Worm (Caenorhabditis elegans) whole organism, L3 larva: ENCODE results near the gene F12A10.9.

Experiments used
- R02D3.7 ChIP-seq: fragments of 150-350 bp; optimal IDR thresholded peaks from 2 replicates; lab custom pipeline; 2014; ENCODE audit warnings: missing biosample characterization, missing genetic modification characterization
- ZK546.5 ChIP-seq: sonication (generic microtip); optimal IDR thresholded peaks from 2 replicates; lab custom pipeline; 2017; ENCODE audit warnings: missing biosample characterization, missing genetic modification characterization
- ceh-16 ChIP-seq: sonication (generic microtip); optimal IDR thresholded peaks from 2 replicates; lab custom pipeline; 2017; ENCODE audit warnings: missing biosample characterization, missing genetic modification characterization
- ceh-28 ChIP-seq: fragments of 150-350 bp; optimal IDR thresholded peaks from 2 replicates; lab custom pipeline; 2014; ENCODE audit warnings: missing biosample characterization, missing genetic modification reagents, missing genetic modification characterization
- ceh-82 ChIP-seq: fragments of 150-350 bp; optimal IDR thresholded peaks from 2 replicates; lab custom pipeline; 2014; ENCODE audit warnings: missing biosample characterization, missing genetic modification characterization
- ceh-9 ChIP-seq: sonication (generic microtip); optimal IDR thresholded peaks from 2 replicates; lab custom pipeline; 2018; ENCODE audit warnings: missing biosample characterization, missing genetic modification characterization
- daf-12 ChIP-seq: fragments of 150-350 bp; optimal IDR thresholded peaks from 2 replicates; lab custom pipeline; 2014; ENCODE audit warnings: missing biosample characterization, missing genetic modification reagents, missing genetic modification characterization
- elt-1 ChIP-seq: fragments of 150-350 bp; optimal IDR thresholded peaks from 2 replicates; lab custom pipeline; 2014; ENCODE audit warnings: missing biosample characterization, missing genetic modification characterization
- elt-2 ChIP-seq: sonication (generic microtip); optimal IDR thresholded peaks from 2 replicates; lab custom pipeline; 2016; ENCODE audit warnings: missing genetic modification reagents, mild to moderate bottlenecking, missing genetic modification characterization, missing compliant biosample characterization
- elt-3 ChIP-seq, 3 experiments: fragments of 150-350 bp in 1 of 3; sonication (generic microtip) in 2 of 3; optimal IDR thresholded peaks; 2 replicates in 2 of 3; 4 replicates in 1 of 3; lab custom pipeline; 2014 to 2017; ENCODE audit warnings: missing biosample characterization in 3 of 3, missing genetic modification characterization in 3 of 3
- fkh-10 ChIP-seq: sonication (generic microtip); optimal IDR thresholded peaks from 2 replicates; lab custom pipeline; 2017; ENCODE audit warnings: missing biosample characterization, missing genetic modification reagents, missing genetic modification characterization
- fkh-2 ChIP-seq: fragments of 150-350 bp; optimal IDR thresholded peaks from 2 replicates; lab custom pipeline; 2014; ENCODE audit warnings: missing biosample characterization, missing genetic modification reagents, missing genetic modification characterization
- fos-1 ChIP-seq: fragments of 150-350 bp; optimal IDR thresholded peaks from 2 replicates; lab custom pipeline; 2014; ENCODE audit warnings: missing biosample characterization, missing genetic modification characterization
- hmg-11 ChIP-seq: sonication (generic microtip); optimal IDR thresholded peaks from 2 replicates; lab custom pipeline; 2016; ENCODE audit warnings: missing genetic modification characterization, missing compliant biosample characterization
- jun-1 ChIP-seq: fragments of 150-350 bp; optimal IDR thresholded peaks from 2 replicates; lab custom pipeline; 2014; ENCODE audit warnings: missing biosample characterization, missing genetic modification reagents, missing genetic modification characterization
- lin-15B ChIP-seq: fragments of 150-350 bp; optimal IDR thresholded peaks from 2 replicates; lab custom pipeline; 2014; ENCODE audit warnings: missing biosample characterization, missing genetic modification characterization
- lin-39 ChIP-seq: fragments of 150-350 bp; optimal IDR thresholded peaks from 2 replicates; lab custom pipeline; 2018; ENCODE audit warnings: missing biosample characterization, missing genetic modification reagents, missing genetic modification characterization
- lsy-12 ChIP-seq: sonication (generic microtip); optimal IDR thresholded peaks from 2 replicates; lab custom pipeline; 2016; ENCODE audit warnings: mild to moderate bottlenecking, missing genetic modification characterization, missing compliant biosample characterization
- mml-1 ChIP-seq: fragments of 150-350 bp; sonication (generic microtip); optimal IDR thresholded peaks from 3 replicates; lab custom pipeline; 2014; ENCODE audit warnings: missing biosample characterization, missing genetic modification characterization
- nfya-1 ChIP-seq: sonication (generic microtip); optimal IDR thresholded peaks from 2 replicates; lab custom pipeline; 2017; ENCODE audit warnings: missing genetic modification characterization, mild to moderate bottlenecking, missing compliant biosample characterization, antibody characterized with exemption, moderate library complexity; ENCODE audit not compliant: insufficient read depth
- nhr-12 ChIP-seq: fragments of 150-350 bp; optimal IDR thresholded peaks from 2 replicates; lab custom pipeline; 2014; ENCODE audit warnings: missing biosample characterization, missing genetic modification characterization
- nhr-23 ChIP-seq: fragments of 150-350 bp; optimal IDR thresholded peaks from 2 replicates; lab custom pipeline; 2014; ENCODE audit warnings: missing biosample characterization, missing genetic modification reagents, missing genetic modification characterization
- nhr-237 ChIP-seq: fragments of 150-350 bp; optimal IDR thresholded peaks from 2 replicates; lab custom pipeline; 2014; ENCODE audit warnings: missing biosample characterization, missing genetic modification characterization
- nhr-43 ChIP-seq: sonication (generic microtip); optimal IDR thresholded peaks from 2 replicates; lab custom pipeline; 2016; ENCODE audit warnings: mild to moderate bottlenecking, missing genetic modification characterization, missing compliant biosample characterization; ENCODE audit not compliant: poor library complexity, severe bottlenecking
- nhr-76 ChIP-seq: fragments of 150-350 bp; sonication (generic microtip); optimal IDR thresholded peaks from 5 replicates; lab custom pipeline; 2014; ENCODE audit warnings: missing biosample characterization, missing genetic modification characterization
- nhr-77 ChIP-seq: fragments of 150-350 bp; optimal IDR thresholded peaks from 2 replicates; lab custom pipeline; 2014; ENCODE audit warnings: missing biosample characterization, missing genetic modification characterization
- pha-4 ChIP-seq: fragments of 150-350 bp; optimal IDR thresholded peaks from 2 replicates; lab custom pipeline; 2014; ENCODE audit warnings: missing biosample characterization, missing genetic modification reagents, missing genetic modification characterization
- pqm-1 ChIP-seq: fragments of 150-350 bp; optimal IDR thresholded peaks from 2 replicates; lab custom pipeline; 2017; ENCODE audit warnings: missing biosample characterization, missing genetic modification characterization, inconsistent platforms
- skn-1 ChIP-seq: fragments of 150-350 bp; optimal IDR thresholded peaks from 2 replicates; lab custom pipeline; 2014; ENCODE audit warnings: missing biosample characterization, missing genetic modification characterization
- snpc-4 ChIP-seq: fragments of 150-350 bp; optimal IDR thresholded peaks from 2 replicates; lab custom pipeline; 2014; ENCODE audit warnings: missing biosample characterization, missing genetic modification characterization
- tbx-2 ChIP-seq: sonication (generic microtip); optimal IDR thresholded peaks from 2 replicates; lab custom pipeline; 2016; ENCODE audit warnings: mild to moderate bottlenecking, missing genetic modification characterization, missing compliant biosample characterization
- unc-39 ChIP-seq: sonication (generic microtip); optimal IDR thresholded peaks from 4 replicates; lab custom pipeline; 2017; ENCODE audit warnings: missing biosample characterization, missing genetic modification characterization
- zag-1 ChIP-seq: fragments of 150-350 bp; optimal IDR thresholded peaks from 2 replicates; lab custom pipeline; 2014; ENCODE audit warnings: missing biosample characterization, missing genetic modification characterization
- ztf-11 ChIP-seq: fragments of 150-350 bp; optimal IDR thresholded peaks from 2 replicates; lab custom pipeline; 2014; ENCODE audit warnings: missing biosample characterization, missing genetic modification characterization

Gene F12A10.9

ce11 chrII:5487844-5488243 is 10.6 kb upstream of the F12A10.9 start, which contains the start of gene nep-5:
Gene nep-5, plus strand, starts transcription at chrII:5488144.
- TF ChIP-seq lin-39 (tag; lab: Kevin White, UChicago) (no peak), daf-12 (tag; lab: Kevin White, UChicago) (no peak), fkh-2 (tag; lab: Kevin White, UChicago) (no peak), pha-4 (tag; lab: Kevin White, UChicago) (no peak), ZK546.5 (tag; lab: Kevin White, UChicago) (no peak), R02D3.7 (tag; lab: Kevin White, UChicago) (no peak), elt-1 (tag; lab: Kevin White, UChicago) (no peak), zag-1 (tag; lab: Kevin White, UChicago) (no peak), skn-1 (no peak), elt-2 (tag; lab: Kevin White, UChicago) (no peak), nhr-12 (tag; lab: Kevin White, UChicago) (no peak), nhr-77 (tag; lab: Kevin White, UChicago) (no peak)

- TF ChIP-seq jun-1 (no peak), lin-39 (tag; lab: Kevin White, UChicago) (no peak), lsy-12 (tag; lab: Kevin White, UChicago) (no peak), ztf-11 (no peak), nhr-237 (tag; lab: Kevin White, UChicago) (no peak), tbx-2 (no peak), zag-1 (tag; lab: Kevin White, UChicago) (no peak), ceh-28 (tag; lab: Kevin White, UChicago) (no peak), fkh-10 (no peak), mml-1 (tag; lab: Kevin White, UChicago) (no peak)
Observed at ce11 chrII:5494405-5494804, 4.1 kb upstream of the F12A10.9 start, which contains the start of gene F12A10.6. Gene F12A10.6, minus strand, starts transcription at chrII:5494505.

- TF ChIP-seq nhr-43 (tag; lab: Kevin White, UChicago) (no peak), nhr-77 (tag; lab: Kevin White, UChicago) (no peak), fkh-10 (no peak), daf-12 (tag; lab: Kevin White, UChicago) (no peak), fos-1 (tag; lab: Kevin White, UChicago) (no peak), elt-2 (tag; lab: Kevin White, UChicago) (no peak), unc-39 (tag; lab: Kevin White, UChicago) (no peak), skn-1 (no peak), snpc-4 (no peak), hmg-11 (tag; lab: Kevin White, UChicago) (no peak)
Observed at ce11 chrII:5496375-5496774, 2.1 kb upstream of the F12A10.9 start, which contains the start of gene F12A10.1. Gene F12A10.1, plus strand, starts transcription at chrII:5496540.

DNA sequence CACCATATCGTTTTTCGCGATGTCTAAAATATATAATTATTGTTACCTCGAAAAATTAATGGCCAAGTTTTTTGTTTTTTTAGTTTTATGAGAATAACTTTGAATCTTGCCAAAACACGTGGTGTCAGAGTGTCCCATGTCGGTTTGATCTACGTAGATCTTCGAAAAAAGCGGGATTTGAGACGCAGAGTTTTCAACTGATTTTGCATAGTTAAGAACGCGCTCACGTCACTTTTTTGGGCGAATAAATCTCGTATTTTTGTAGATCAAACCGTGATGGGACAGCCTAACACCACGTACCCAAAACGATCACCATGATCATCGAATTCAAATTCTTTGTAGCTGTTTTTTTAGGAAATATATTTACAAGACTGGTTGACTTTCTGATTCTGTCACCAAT is 948 bp upstream of the F12A10.9 start:
- TF ChIP-seq lsy-12 (tag; lab: Kevin White, UChicago) (no peak), nhr-237 (tag; lab: Kevin White, UChicago) (no peak), lin-15B (tag; lab: Kevin White, UChicago) (no peak), nfya-1 (tag; lab: Kevin White, UChicago) (no peak), pha-4 (tag; lab: Kevin White, UChicago) (no peak), ceh-82 (no peak), nhr-76 (tag; lab: Kevin White, UChicago) (no peak), elt-3 (tag; optimal IDR thresholded peaks at IDR 0.05; lab: Kevin White, UChicago) (no peak), ceh-9 (tag; lab: Kevin White, UChicago) (no peak), ceh-28 (tag; lab: Kevin White, UChicago) (no peak), nhr-23 (tag; lab: Kevin White, UChicago) (no peak), ZK546.5 (tag; lab: Kevin White, UChicago) (no peak)

DNA sequence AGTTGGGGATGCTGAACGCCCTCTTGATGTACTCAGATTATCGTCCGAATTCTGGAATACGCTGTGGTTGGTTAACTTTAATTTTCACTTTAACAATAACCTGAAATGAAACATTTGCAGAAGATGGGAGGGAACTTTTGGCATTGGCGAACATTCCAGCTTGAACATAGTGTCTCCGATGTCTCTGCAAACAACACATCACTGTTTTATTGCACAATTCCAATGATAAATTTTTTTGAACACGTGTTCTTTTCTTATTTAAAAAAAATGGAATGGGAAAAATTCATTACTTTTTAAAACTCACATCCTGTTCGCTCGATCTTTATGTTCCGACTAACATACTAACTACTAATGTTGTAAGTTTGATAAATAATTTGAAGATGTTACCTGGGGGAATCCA is 2.0 kb downstream of the F12A10.9 start, which contains the start of gene fzy-1:
TSS of gene fzy-1 (plus strand) at position 301 of the 400 bp plus-strand sequence.
- no peak for TF ChIP-seq skn-1
- TF ChIP-seq ceh-16 (tag; lab: Kevin White, UChicago): no peak
- TF ChIP-seq nhr-12 (tag; lab: Kevin White, UChicago): no peak
- no peak for TF ChIP-seq jun-1
- TF ChIP-seq pqm-1: no peak
- TF ChIP-seq unc-39 (tag; lab: Kevin White, UChicago): no peak
